Worm (Caenorhabditis elegans) whole organism, young adult: ENCODE data around the gene ZK809.5.

ENCODE experiments used
- B0035.1 ChIP-seq: sonication (generic microtip); optimal IDR thresholded peaks from 2 replicates; lab custom pipeline; 2016; ENCODE audit warnings: missing genetic modification characterization, mild to moderate bottlenecking, missing compliant biosample characterization, missing genotype, missing genetic modification reagents
- ama-1 ChIP-seq, 3 experiments: fragments of 150-350 bp in 1 of 3; sonication (generic microtip) in 2 of 3; optimal IDR thresholded peaks; 2 replicates each; lab custom pipeline; 2014 to 2018; ENCODE audit warnings: missing biosample characterization in 2 of 3, missing genetic modification characterization in 2 of 3, missing genetic modification reagents in 2 of 3
- aptf-3 ChIP-seq: fragments of 200-800 bp; sonication (Bioruptor generic); IDR thresholded peaks from 2 replicates; pipeline ENCODE4 v1.3.6; 2022; ENCODE audit warnings: missing genetic modification characterization, missing compliant biosample characterization
- him-1 ChIP-seq: sonication (generic microtip); optimal IDR thresholded peaks from 2 replicates; lab custom pipeline; 2016; ENCODE audit warnings: missing genotype, missing genetic modification reagents, missing genetic modification characterization, missing compliant biosample characterization
- let-526 ChIP-seq: fragments of 200-800 bp; sonication (Bioruptor generic); IDR thresholded peaks from 2 replicates; pipeline ENCODE4 v1.3.6; 2022; ENCODE audit warnings: missing genetic modification reagents, missing genetic modification characterization, missing compliant biosample characterization
- madf-10 ChIP-seq: sonication (generic microtip); optimal IDR thresholded peaks from 2 replicates; lab custom pipeline; 2016; ENCODE audit warnings: mild to moderate bottlenecking, missing genetic modification characterization, missing compliant biosample characterization
- unc-130 ChIP-seq: sonication (generic microtip); optimal IDR thresholded peaks from 2 replicates; lab custom pipeline; 2016; ENCODE audit warnings: missing genetic modification reagents, missing genetic modification characterization, missing compliant biosample characterization
- unc-62 ChIP-seq: fragments of 150-350 bp; optimal IDR thresholded peaks from 2 replicates; lab custom pipeline; 2014; ENCODE audit warnings: missing biosample characterization, missing genetic modification reagents, missing genetic modification characterization

ce11 chrIV:11701878-11702277, 45.3 kb downstream of the ZK809.5 start:
- TF ChIP-seq ama-1 (optimal IDR thresholded peaks at IDR 0.05; lab: Kevin White, UChicago) (no peak), ama-1 (GFP tag; optimal IDR thresholded peaks at IDR 0.05; lab: Kevin White, UChicago) (no peak), unc-62 (GFP tag; lab: Kevin White, UChicago) (no peak), aptf-3 (GFP tag; lab: Robert Waterston, UW) (no peak), unc-130 (GFP tag; lab: Kevin White, UChicago) (no peak), B0035.1 (tag; lab: Kevin White, UChicago) (no peak), madf-10 (no peak), him-1 (tag; lab: Kevin White, UChicago) (no peak), let-526 (GFP tag; lab: Robert Waterston, UW) (no peak)
